Worm (Caenorhabditis elegans) whole organism, L3 larva: ENCODE results near the gene srg-46.

Source experiments
- R02D3.7 ChIP-seq: fragments of 150-350 bp; optimal IDR thresholded peaks from 2 replicates; lab custom pipeline; 2014; ENCODE audit warnings: missing biosample characterization, missing genetic modification characterization
- daf-12 ChIP-seq: fragments of 150-350 bp; optimal IDR thresholded peaks from 2 replicates; lab custom pipeline; 2014; ENCODE audit warnings: missing biosample characterization, missing genetic modification reagents, missing genetic modification characterization
- elt-3 ChIP-seq, 3 experiments: fragments of 150-350 bp in 1 of 3; sonication (generic microtip) in 2 of 3; optimal IDR thresholded peaks; 2 replicates in 2 of 3; 4 replicates in 1 of 3; lab custom pipeline; 2014 to 2017; ENCODE audit warnings: missing biosample characterization in 3 of 3, missing genetic modification characterization in 3 of 3
- fkh-10 ChIP-seq: sonication (generic microtip); optimal IDR thresholded peaks from 2 replicates; lab custom pipeline; 2017; ENCODE audit warnings: missing biosample characterization, missing genetic modification reagents, missing genetic modification characterization
- fos-1 ChIP-seq: fragments of 150-350 bp; optimal IDR thresholded peaks from 2 replicates; lab custom pipeline; 2014; ENCODE audit warnings: missing biosample characterization, missing genetic modification characterization
- lin-39 ChIP-seq: fragments of 150-350 bp; optimal IDR thresholded peaks from 2 replicates; lab custom pipeline; 2018; ENCODE audit warnings: missing biosample characterization, missing genetic modification reagents, missing genetic modification characterization
- mdl-1 ChIP-seq: fragments of 150-350 bp; optimal IDR thresholded peaks from 2 replicates; lab custom pipeline; 2014; ENCODE audit warnings: missing biosample characterization, missing genetic modification characterization
- nhr-237 ChIP-seq: fragments of 150-350 bp; optimal IDR thresholded peaks from 2 replicates; lab custom pipeline; 2014; ENCODE audit warnings: missing biosample characterization, missing genetic modification characterization
- nhr-67 ChIP-seq: fragments of 150-350 bp; optimal IDR thresholded peaks from 2 replicates; lab custom pipeline; 2014; ENCODE audit warnings: missing biosample characterization, missing genetic modification characterization
- nhr-76 ChIP-seq: fragments of 150-350 bp; sonication (generic microtip); optimal IDR thresholded peaks from 5 replicates; lab custom pipeline; 2014; ENCODE audit warnings: missing biosample characterization, missing genetic modification characterization
- pha-4 ChIP-seq: fragments of 150-350 bp; optimal IDR thresholded peaks from 2 replicates; lab custom pipeline; 2014; ENCODE audit warnings: missing biosample characterization, missing genetic modification reagents, missing genetic modification characterization

DNA sequence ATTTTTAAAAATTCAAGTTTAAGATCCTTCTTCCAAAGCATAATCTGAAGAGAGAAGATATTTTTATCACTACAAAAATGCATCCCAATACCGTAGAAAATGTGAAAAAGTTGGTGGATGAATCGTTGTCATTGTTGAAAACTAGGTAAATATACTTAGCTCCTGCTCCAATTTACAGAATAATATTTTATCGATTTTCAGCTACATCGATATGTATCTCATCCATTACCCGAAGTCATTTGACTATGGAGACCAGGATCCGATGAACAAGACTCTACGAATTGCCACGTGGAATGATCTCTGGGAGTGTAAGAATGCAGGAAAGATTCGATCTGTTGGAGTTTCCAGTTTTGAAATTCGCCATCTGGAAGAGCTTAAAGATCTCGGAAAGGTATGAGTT lies 44.9 kb downstream of the srg-46 start:
- TF ChIP-seq nhr-237 (tag; lab: Kevin White, UChicago) (no peak), R02D3.7 (tag; lab: Kevin White, UChicago) (no peak), mdl-1 (tag; lab: Kevin White, UChicago) (no peak), daf-12 (tag; lab: Kevin White, UChicago) (no peak), pha-4 (tag; lab: Kevin White, UChicago) (no peak), lin-39 (tag; lab: Kevin White, UChicago) (no peak), fkh-10 (GFP tag; lab: Kevin White, UChicago) (no peak), elt-3 (tag; optimal IDR thresholded peaks at IDR 0.05; lab: Kevin White, UChicago) (no peak), fos-1 (tag; lab: Kevin White, UChicago) (no peak), nhr-67 (no peak), nhr-76 (no peak)
